Worm (Caenorhabditis elegans) whole organism, mixed stage, embryonic: Measurements from ENCODE around the gene F53G2.2.

Experiments used
- blmp-1 ChIP-seq: fragments of 150-350 bp; optimal IDR thresholded peaks from 2 replicates; lab custom pipeline; 2014; ENCODE audit warnings: missing biosample characterization, missing genetic modification characterization
- drap-1 ChIP-seq: fragments of 200-800 bp; sonication (Bioruptor generic); optimal IDR thresholded peaks from 3 replicates; lab custom pipeline; 2018; ENCODE audit warnings: mild to moderate bottlenecking, missing genetic modification characterization, missing compliant biosample characterization
- elt-1 ChIP-seq: sonication (generic microtip); optimal IDR thresholded peaks from 2 replicates; lab custom pipeline; 2017; ENCODE audit warnings: missing genetic modification characterization, mild to moderate bottlenecking, missing compliant biosample characterization, antibody characterized with exemption, moderate library complexity, borderline replicate concordance; ENCODE audit not compliant: insufficient read depth
- flh-1 ChIP-seq: fragments of 200-800 bp; sonication (Bioruptor generic); optimal IDR thresholded peaks from 2 replicates; lab custom pipeline; 2018; ENCODE audit warnings: mild to moderate bottlenecking, missing genetic modification characterization, moderate library complexity, missing compliant biosample characterization
- lsy-2 ChIP-seq: fragments of 150-350 bp; optimal IDR thresholded peaks from 2 replicates; lab custom pipeline; 2014; ENCODE audit warnings: missing biosample characterization, missing genetic modification characterization
- mep-1 ChIP-seq: fragments of 150-350 bp; optimal IDR thresholded peaks from 2 replicates; lab custom pipeline; 2017; ENCODE audit warnings: missing biosample characterization, missing genetic modification reagents, missing genetic modification characterization, inconsistent platforms
- snpc-4 ChIP-seq: fragments of 150-350 bp; optimal IDR thresholded peaks from 2 replicates; lab custom pipeline; 2014; ENCODE audit warnings: missing biosample characterization, missing genetic modification characterization
- unc-39 ChIP-seq: fragments of 150-350 bp; optimal IDR thresholded peaks from 2 replicates; lab custom pipeline; 2014; ENCODE audit warnings: missing biosample characterization, missing genetic modification characterization

ce11 chrII:2526887-2527286 is 45.2 kb downstream of the F53G2.2 start:
- TF ChIP-seq elt-1 (tag; lab: Kevin White, UChicago): no peak
- TF ChIP-seq mep-1 (tag; lab: Kevin White, UChicago): no peak
- TF ChIP-seq unc-39: no peak
- no peak for TF ChIP-seq drap-1 (GFP tag; lab: Kevin White, UChicago)
- TF ChIP-seq lsy-2: no peak
- TF ChIP-seq snpc-4 (tag; lab: Kevin White, UChicago): no peak
- no peak for TF ChIP-seq blmp-1
- no peak for TF ChIP-seq flh-1
